Fruit fly (Drosophila melanogaster) S2 (cell line): Measurements from ENCODE around the gene Rbcn-3A.

Source experiments
- CG8478 ChIP-seq: fragments of >200 bp; optimal IDR thresholded peaks from 2 replicates; lab custom pipeline; 2018
- CTCF ChIP-seq, 2 experiments: fragments of >200 bp; optimal IDR thresholded peaks; 2 replicates each; lab custom pipeline; 2018

Rbcn-3A gene

dm6 chrX:6224225-6225190 lies 30.8 kb downstream of the Rbcn-3A start, which contains the start of gene sqh:
Gene sqh, minus strand, starts transcription at chrX:6225140.
- TF ChIP-seq CG8478 (no peak), CTCF (optimal IDR thresholded peaks at IDR 0.05; lab: Kevin White, UChicago) (no peak)

- no peak for TF ChIP-seq CG8478
- TF ChIP-seq CTCF (optimal IDR thresholded peaks at IDR 0.05; lab: Kevin White, UChicago) = no peak
Measured at dm6 chrX:6219845-6220345, 35.4 kb downstream of the Rbcn-3A start, which contains the start of gene Efr. Gene Efr, plus strand, starts transcription at chrX:6219957.

dm6 chrX:6219227-6219626 lies 36.1 kb downstream of the Rbcn-3A start, which contains the start of gene Btnd:
Gene Btnd, minus strand, starts transcription at chrX:6219327.
- no peak for TF ChIP-seq CTCF (optimal IDR thresholded peaks at IDR 0.05; lab: Kevin White, UChicago)
- TF ChIP-seq CG8478 = no peak

- TF ChIP-seq CTCF (optimal IDR thresholded peaks at IDR 0.05; lab: Kevin White, UChicago) = no peak
- no peak for TF ChIP-seq CG8478
Measured at dm6 chrX:6216650-6217049, 38.6 kb downstream of the Rbcn-3A start.

dm6 chrX:6205099-6205498 lies 50.2 kb downstream of the Rbcn-3A start:
- TF ChIP-seq CTCF (optimal IDR thresholded peaks at IDR 0.05; lab: Kevin White, UChicago) (no peak), CG8478 (no peak)

- TF ChIP-seq CTCF (optimal IDR thresholded peaks at IDR 0.05; lab: Kevin White, UChicago) (no peak), CG8478 (no peak)
Measured at dm6 chrX:6202509-6202979, 52.7 kb downstream of the Rbcn-3A start, which contains the start of gene vanin-like. Gene vanin-like, minus strand, starts transcription at chrX:6202559.

dm6 chrX:6201459-6201858 lies 53.8 kb downstream of the Rbcn-3A start:
- TF ChIP-seq CTCF (optimal IDR thresholded peaks at IDR 0.05; lab: Kevin White, UChicago) (no peak), CG8478 (no peak)

dm6 chrX:6199791-6200190 lies 55.5 kb downstream of the Rbcn-3A start, which contains the start of gene CG43090:
Gene CG43090, minus strand, starts transcription at chrX:6199891.
- no peak for TF ChIP-seq CTCF (optimal IDR thresholded peaks at IDR 0.05; lab: Kevin White, UChicago)
- TF ChIP-seq CG8478 = no peak

- TF ChIP-seq CG8478 = no peak
- TF ChIP-seq CTCF (optimal IDR thresholded peaks at IDR 0.05; lab: Kevin White, UChicago) = no peak
Measured at dm6 chrX:6198554-6198953, 56.7 kb downstream of the Rbcn-3A start, which contains the start of gene CG32751. Gene CG32751, minus strand, starts transcription at chrX:6198654.

dm6 chrX:6196339-6196738 lies 58.9 kb downstream of the Rbcn-3A start, which contains the start of gene CG32750:
Gene CG32750, minus strand, starts transcription at chrX:6196439.
- TF ChIP-seq CTCF (optimal IDR thresholded peaks at IDR 0.05; lab: Kevin White, UChicago) (no peak), CG8478 (no peak)

- TF ChIP-seq CG8478 = no peak
- no peak for TF ChIP-seq CTCF (optimal IDR thresholded peaks at IDR 0.05; lab: Kevin White, UChicago)
Measured at dm6 chrX:6193183-6193810, 62.0 kb downstream of the Rbcn-3A start.

- TF ChIP-seq CTCF (optimal IDR thresholded peaks at IDR 0.05; lab: Kevin White, UChicago) (no peak), CG8478 (no peak)
Measured at dm6 chrX:6192332-6192731, 63.0 kb downstream of the Rbcn-3A start, which contains the start of gene Ca-alpha1T. Gene Ca-alpha1T, minus strand, starts transcription at chrX:6192483.
